Fruit fly (Drosophila melanogaster) whole organism, prepupa: ENCODE results near the gene spict.

ENCODE experiments used
- Blimp-1 ChIP-seq: fragments of 200-800 bp; sonication (Bioruptor generic); optimal IDR thresholded peaks from 3 replicates; lab custom pipeline; 2017; ENCODE audit warnings: missing biosample characterization, missing genetic modification characterization, mild to moderate bottlenecking, moderate library complexity, missing genetic modification reagents
- CG10631 ChIP-seq: fragments of 200-800 bp; sonication (Bioruptor generic); optimal IDR thresholded peaks from 2 replicates; lab custom pipeline; 2016; ENCODE audit warnings: missing biosample characterization, missing genetic modification characterization
- CG11294 ChIP-seq: fragments of 200-800 bp; sonication (Bioruptor generic); IDR thresholded peaks from 2 replicates; pipeline ENCODE4 v1.3.6; 2022; ENCODE audit warnings: missing biosample characterization, missing genetic modification characterization
- CG15336 ChIP-seq: fragments of 200-800 bp; sonication (Bioruptor generic); IDR thresholded peaks from 2 replicates; pipeline ENCODE4 v1.3.6; 2022; ENCODE audit warnings: missing biosample characterization, missing genetic modification characterization
- CG1621 ChIP-seq: fragments of 200-800 bp; sonication (Bioruptor generic); optimal IDR thresholded peaks from 3 replicates; lab custom pipeline; 2018; ENCODE audit warnings: missing biosample characterization, mild to moderate bottlenecking, missing genetic modification characterization
- CG3032 ChIP-seq: fragments of 200-800 bp; optimal IDR thresholded peaks from 2 replicates; lab custom pipeline; 2019; ENCODE audit warnings: missing biosample characterization, mild to moderate bottlenecking, missing genetic modification characterization, moderate library complexity
- CG31627 ChIP-seq: fragments of 200-800 bp; sonication (Bioruptor generic); optimal IDR thresholded peaks from 3 replicates; lab custom pipeline; 2016; ENCODE audit warnings: missing biosample characterization, missing genetic modification characterization
- CG32006 ChIP-seq: fragments of 200-800 bp; sonication (Bioruptor generic); optimal IDR thresholded peaks from 3 replicates; lab custom pipeline; 2017; ENCODE audit warnings: missing biosample characterization, mild to moderate bottlenecking, missing genetic modification characterization
- CG34406 ChIP-seq: fragments of 200-800 bp; sonication (Bioruptor generic); optimal IDR thresholded peaks from 3 replicates; lab custom pipeline; 2016; ENCODE audit warnings: missing biosample characterization, missing genetic modification characterization
- CG3919 ChIP-seq: fragments of 200-800 bp; sonication (Bioruptor generic); optimal IDR thresholded peaks from 3 replicates; lab custom pipeline; 2016; ENCODE audit warnings: missing biosample characterization, missing genetic modification characterization
- CG6163 ChIP-seq: fragments of 200-800 bp; sonication (Bioruptor generic); IDR thresholded peaks from 3 replicates; pipeline ENCODE4 v1.3.6; 2022; ENCODE audit warnings: missing biosample characterization, missing genetic modification characterization
- CG6276 ChIP-seq: fragments of 200-800 bp; sonication (Bioruptor generic); optimal IDR thresholded peaks from 2 replicates; lab custom pipeline; 2017; ENCODE audit warnings: missing biosample characterization, mild to moderate bottlenecking, missing genetic modification characterization
- CG6854 ChIP-seq: fragments of 200-800 bp; sonication (Bioruptor generic); optimal IDR thresholded peaks from 2 replicates; lab custom pipeline; 2017; ENCODE audit warnings: missing biosample characterization, mild to moderate bottlenecking, missing genetic modification characterization
- CG7368 ChIP-seq: fragments of 200-800 bp; sonication (Bioruptor generic); optimal IDR thresholded peaks from 3 replicates; lab custom pipeline; 2016; ENCODE audit warnings: missing biosample characterization, missing genetic modification characterization
- CG8319 ChIP-seq: fragments of 200-800 bp; sonication (Bioruptor generic); optimal IDR thresholded peaks from 3 replicates; lab custom pipeline; 2016; ENCODE audit warnings: missing biosample characterization, missing genetic modification characterization
- Eip75B ChIP-seq: fragments of 200-800 bp; sonication (Bioruptor generic); optimal IDR thresholded peaks from 3 replicates; lab custom pipeline; 2016; ENCODE audit warnings: missing biosample characterization, missing genetic modification characterization
- Eip78C ChIP-seq: fragments of 200-800 bp; sonication (Bioruptor generic); peaks from one replicate; lab custom pipeline; 2016; ENCODE audit warnings: missing biosample characterization, missing genetic modification characterization
- Eip93F ChIP-seq: fragments of 200-800 bp; sonication (Bioruptor generic); optimal IDR thresholded peaks from 2 replicates; lab custom pipeline; 2016; ENCODE audit warnings: missing biosample characterization, mild to moderate bottlenecking, missing genetic modification characterization
- Ets21C ChIP-seq: fragments of 200-800 bp; sonication (Bioruptor generic); optimal IDR thresholded peaks from 3 replicates; lab custom pipeline; 2016; ENCODE audit warnings: missing biosample characterization, missing genetic modification characterization
- Ets96B ChIP-seq: fragments of 200-800 bp; optimal IDR thresholded peaks from 2 replicates; lab custom pipeline; 2019; ENCODE audit warnings: missing biosample characterization, mild to moderate bottlenecking, missing genetic modification characterization, moderate library complexity
- Hr39 ChIP-seq: fragments of 200-800 bp; sonication (Bioruptor generic); optimal IDR thresholded peaks from 2 replicates; lab custom pipeline; 2016; ENCODE audit warnings: missing biosample characterization, missing genetic modification characterization
- Hr4 ChIP-seq: fragments of 200-800 bp; sonication (Bioruptor generic); optimal IDR thresholded peaks from 3 replicates; lab custom pipeline; 2016; ENCODE audit warnings: missing biosample characterization, missing genetic modification characterization
- OdsH ChIP-seq: fragments of 200-800 bp; sonication (Bioruptor generic); optimal IDR thresholded peaks from 3 replicates; lab custom pipeline; 2016; ENCODE audit warnings: missing biosample characterization, missing genetic modification characterization
- Sox102F ChIP-seq: fragments of 200-800 bp; sonication (Bioruptor generic); optimal IDR thresholded peaks from 2 replicates; lab custom pipeline; 2016; ENCODE audit warnings: missing biosample characterization, mild to moderate bottlenecking, missing genetic modification characterization
- Sox14 ChIP-seq: fragments of 200-800 bp; sonication (Bioruptor generic); optimal IDR thresholded peaks from 3 replicates; lab custom pipeline; 2016; ENCODE audit warnings: missing biosample characterization, missing genetic modification characterization
- acj6 ChIP-seq: fragments of 200-800 bp; sonication (Bioruptor generic); optimal IDR thresholded peaks from 3 replicates; lab custom pipeline; 2016; ENCODE audit warnings: missing biosample characterization, missing genetic modification characterization
- cyc ChIP-seq: fragments of 200-800 bp; sonication (Bioruptor generic); optimal IDR thresholded peaks from 3 replicates; lab custom pipeline; 2016; ENCODE audit warnings: missing biosample characterization, missing genetic modification characterization
- dac ChIP-seq: fragments of 200-800 bp; sonication (Bioruptor generic); optimal IDR thresholded peaks from 2 replicates; lab custom pipeline; 2017; ENCODE audit warnings: missing biosample characterization, mild to moderate bottlenecking, missing genetic modification characterization
- dsx ChIP-seq: fragments of 200-800 bp; optimal IDR thresholded peaks from 3 replicates; lab custom pipeline; 2019; ENCODE audit warnings: missing biosample characterization, mild to moderate bottlenecking, missing genetic modification characterization, moderate library complexity; ENCODE audit not compliant: poor library complexity, severe bottlenecking
- eg ChIP-seq: fragments of 200-800 bp; sonication (Bioruptor generic); IDR thresholded peaks from 3 replicates; pipeline ENCODE4 v1.3.6; 2022; ENCODE audit warnings: missing biosample characterization, missing genetic modification characterization
- esn ChIP-seq: fragments of 200-800 bp; sonication (Bioruptor generic); optimal IDR thresholded peaks from 2 replicates; lab custom pipeline; 2016; ENCODE audit warnings: missing biosample characterization, mild to moderate bottlenecking, missing genetic modification characterization, moderate library complexity
- fkh ChIP-seq: fragments of 200-800 bp; sonication (Bioruptor generic); optimal IDR thresholded peaks from 3 replicates; lab custom pipeline; 2017; ENCODE audit warnings: missing biosample characterization, mild to moderate bottlenecking, missing genetic modification characterization, moderate library complexity
- pdm3 ChIP-seq: fragments of 200-800 bp; sonication (Bioruptor generic); optimal IDR thresholded peaks from 3 replicates; lab custom pipeline; 2016; ENCODE audit warnings: missing biosample characterization, missing genetic modification characterization
- salr ChIP-seq, 2 experiments: fragments of 200-800 bp; sonication (Bioruptor generic); optimal IDR thresholded peaks; 3 replicates each; lab custom pipeline; 2016 to 2018; ENCODE audit warnings: missing biosample characterization in 2 of 2, missing genetic modification characterization in 2 of 2, mild to moderate bottlenecking in 1 of 2
- spab ChIP-seq: fragments of 200-800 bp; sonication (Bioruptor generic); optimal IDR thresholded peaks from 2 replicates; lab custom pipeline; 2017; ENCODE audit warnings: missing biosample characterization, mild to moderate bottlenecking, missing genetic modification characterization, missing genetic modification reagents

spict gene

dm6 chr2L:12704418-12704920, at the start of gene spict, which contains the start of gene CG5776 (continued):
- peak; percentile 67 for TF ChIP-seq CG3032 (tag; lab: Kevin White, UChicago)
- TF ChIP-seq CG6163 = peak; percentile 80
- TF ChIP-seq Eip78C = peak; percentile 75
- peak; percentile 50 for TF ChIP-seq Ets21C (GFP tag; lab: Kevin White, UChicago)
- TF ChIP-seq Eip93F (GFP tag; lab: Kevin White, UChicago) = peak; percentile 39
- TF ChIP-seq dac (GFP tag; lab: Kevin White, UChicago) = peak; percentile 66
- TF ChIP-seq Sox102F (GFP tag; lab: Kevin White, UChicago) = no peak
- TF ChIP-seq CG7368 (GFP tag; lab: Kevin White, UChicago) = no peak
- peak; percentile 58 for TF ChIP-seq CG34406

dm6 chr2L:12655731-12656326, 48.7 kb upstream of the spict start:
- no peak for TF ChIP-seq CG8319 (GFP tag; lab: Kevin White, UChicago)
- peak; percentile 17 for TF ChIP-seq CG32006 (GFP tag; lab: Kevin White, UChicago)
- no peak for TF ChIP-seq eg
- peak; percentile 37 for TF ChIP-seq Ets96B (tag; lab: Kevin White, UChicago)
- TF ChIP-seq CG6163 = peak; percentile 27; the same call in 1 of the 3 replicates
- peak; percentile 80 for TF ChIP-seq dsx (GFP tag; lab: Kevin White, UChicago)
- no peak for TF ChIP-seq Eip75B (GFP tag; lab: Kevin White, UChicago)
- TF ChIP-seq CG6854 (GFP tag; lab: Kevin White, UChicago) = peak; percentile 10
- TF ChIP-seq CG10631 (GFP tag; lab: Kevin White, UChicago) = peak; percentile 14
- peak; percentile 76 for TF ChIP-seq Eip78C
- TF ChIP-seq CG3032 (tag; lab: Kevin White, UChicago) = peak; percentile 22
- peak; percentile 26; the same call in 1 of the 2 replicates for TF ChIP-seq CG15336 (GFP tag; lab: Robert Waterston, UW)

- TF ChIP-seq CG6163 (no peak), OdsH (GFP tag; lab: Kevin White, UChicago) (no peak), Blimp-1 (GFP tag; lab: Kevin White, UChicago) (no peak), CG1621 (tag; lab: Kevin White, UChicago) (no peak), Sox14 (GFP tag; lab: Kevin White, UChicago) (no peak), CG11294 (GFP tag; lab: Robert Waterston, UW) (no peak), esn (GFP tag; lab: Kevin White, UChicago) (no peak), CG3919 (GFP tag; lab: Kevin White, UChicago) (no peak), Eip93F (GFP tag; lab: Kevin White, UChicago) (no peak), CG34406 (no peak), Hr39 (no peak), Sox102F (GFP tag; lab: Kevin White, UChicago) (no peak), CG10631 (GFP tag; lab: Kevin White, UChicago) (no peak), CG31627 (GFP tag; lab: Kevin White, UChicago) (no peak), cyc (no peak)
These were observed 47.7 kb upstream of the spict start, which contains the start of gene pdm2 for dm6 chr2L:12656865-12657264. Gene pdm2, plus strand, starts transcription at chr2L:12657165.

- TF ChIP-seq Eip78C = no peak
- TF ChIP-seq dac (GFP tag; lab: Kevin White, UChicago) = no peak
- TF ChIP-seq CG34406 = no peak
- TF ChIP-seq CG31627 (GFP tag; lab: Kevin White, UChicago) = no peak
- no peak for TF ChIP-seq CG6276
These were observed 47.2 kb upstream of the spict start for dm6 chr2L:12657337-12657736.

dm6 chr2L:12666002-12666576, 38.4 kb upstream of the spict start:
- TF ChIP-seq CG3032 (tag; lab: Kevin White, UChicago) = no peak
- no peak for TF ChIP-seq CG1621 (tag; lab: Kevin White, UChicago)
- no peak for TF ChIP-seq salr (GFP tag; optimal IDR thresholded peaks at IDR 0.05; lab: Kevin White, UChicago)
- TF ChIP-seq CG6854 (GFP tag; lab: Kevin White, UChicago) = no peak
- no peak for TF ChIP-seq Eip78C
- TF ChIP-seq pdm3 (GFP tag; lab: Kevin White, UChicago) = no peak
- no peak for TF ChIP-seq Eip93F (GFP tag; lab: Kevin White, UChicago)
- TF ChIP-seq Sox14 (GFP tag; lab: Kevin White, UChicago) = no peak
- TF ChIP-seq CG32006 (GFP tag; lab: Kevin White, UChicago) = no peak
- no peak for TF ChIP-seq acj6 (GFP tag; lab: Kevin White, UChicago)
- no peak for TF ChIP-seq CG6276
- no peak for TF ChIP-seq Sox102F (GFP tag; lab: Kevin White, UChicago)
- no peak for TF ChIP-seq spab (GFP tag; lab: Kevin White, UChicago)
- no peak for TF ChIP-seq fkh
- no peak for TF ChIP-seq Hr39
- no peak for TF ChIP-seq CG15336 (GFP tag; lab: Robert Waterston, UW)
- TF ChIP-seq Hr4 (GFP tag; lab: Kevin White, UChicago) = no peak
- TF ChIP-seq OdsH (GFP tag; lab: Kevin White, UChicago) = no peak
